Worm (Caenorhabditis elegans) whole organism, young adult: ENCODE measurements around the gene drr-1.

Source experiments
- ama-1 ChIP-seq, 3 experiments: fragments of 150-350 bp in 1 of 3; sonication (generic microtip) in 2 of 3; optimal IDR thresholded peaks; 2 replicates each; lab custom pipeline; 2014 to 2018; ENCODE audit warnings: missing biosample characterization in 2 of 3, missing genetic modification characterization in 2 of 3, missing genetic modification reagents in 2 of 3
- egrh-3 ChIP-seq: fragments of 200-800 bp; sonication (Bioruptor generic); IDR thresholded peaks from 2 replicates; pipeline ENCODE4 v1.3.6; 2022; ENCODE audit warnings: missing genetic modification reagents, missing genetic modification characterization, missing compliant biosample characterization
- nfyb-1 ChIP-seq: fragments of 200-800 bp; sonication (Bioruptor generic); IDR thresholded peaks from 2 replicates; pipeline ENCODE4 v1.3.6; 2022; ENCODE audit warnings: missing genetic modification reagents, missing genetic modification characterization, missing compliant biosample characterization

Gene drr-1

DNA sequence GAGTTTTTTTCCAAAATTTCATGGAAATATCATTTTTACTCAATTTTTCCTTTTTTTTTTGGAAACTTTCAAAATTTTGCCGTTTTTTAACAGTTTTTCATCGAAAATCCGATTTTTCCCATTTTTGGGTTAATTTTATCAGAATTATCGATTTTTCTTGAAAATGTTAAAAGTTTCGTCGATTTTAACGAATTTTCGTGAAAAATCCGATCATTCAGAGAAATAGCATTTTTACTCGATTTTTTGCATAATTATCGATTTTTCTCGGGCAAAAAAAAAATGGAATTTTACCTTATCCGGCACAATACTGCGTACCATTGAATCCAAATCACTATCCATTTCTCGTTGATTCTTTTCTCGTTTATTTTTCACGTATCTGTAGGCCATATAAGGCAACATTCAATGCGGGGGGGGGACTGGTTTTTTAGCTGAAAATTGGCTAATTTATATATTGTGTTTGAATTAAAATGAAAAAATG is 48.5 kb downstream of the drr-1 start, which contains the start of gene tbc-14 (continued):
- TF ChIP-seq ama-1 (optimal IDR thresholded peaks at IDR 0.05; lab: Kevin White, UChicago) (no peak), ama-1 (GFP tag; optimal IDR thresholded peaks at IDR 0.05; lab: Kevin White, UChicago) (no peak)

DNA sequence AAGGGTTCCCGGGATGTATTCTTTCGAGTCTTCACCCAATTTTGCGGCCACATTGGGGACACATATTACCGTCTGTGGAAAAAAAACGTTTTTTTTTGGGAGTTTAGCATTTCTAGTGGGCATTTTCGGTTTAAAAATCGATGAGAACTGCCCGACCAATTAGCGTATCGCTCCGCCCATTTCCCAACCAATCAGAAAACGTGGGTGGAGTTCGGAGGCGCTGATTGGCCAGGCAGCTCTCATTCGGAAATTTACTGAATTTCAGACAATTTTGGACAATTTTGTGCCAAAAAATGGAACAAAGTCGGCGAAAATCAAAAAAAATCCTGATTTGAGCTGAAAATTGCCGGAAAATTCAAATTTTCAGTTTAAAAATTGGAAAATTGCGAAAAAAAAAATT is 49.1 kb downstream of the drr-1 start:
- TF ChIP-seq egrh-3 (no peak), nfyb-1 (GFP tag; lab: Robert Waterston, UW) (peak; percentile 75; the same call in 1 of the 2 replicates)
